Fruit fly (Drosophila melanogaster) whole organism, embryonic: Measurements from ENCODE around the gene CG11436.

Source experiments
- CG10979 ChIP-seq: fragments of 200-800 bp; sonication (Bioruptor generic); optimal IDR thresholded peaks from 2 replicates; lab custom pipeline; 2018; ENCODE audit warnings: missing biosample characterization, mild to moderate bottlenecking, missing genetic modification characterization, moderate library complexity
- CG12659 ChIP-seq: fragments of 200-800 bp; sonication (Bioruptor generic); optimal IDR thresholded peaks from 3 replicates; lab custom pipeline; 2017; ENCODE audit warnings: mild to moderate bottlenecking, missing biosample characterization, missing genetic modification reagents, missing genetic modification characterization
- CG15011 ChIP-seq: fragments of 200-800 bp; sonication (Bioruptor generic); optimal IDR thresholded peaks from 3 replicates; lab custom pipeline; 2018; ENCODE audit warnings: missing biosample characterization, mild to moderate bottlenecking, missing genetic modification characterization
- CG17612 ChIP-seq: fragments of 200-800 bp; sonication (Bioruptor generic); IDR thresholded peaks from 2 replicates; pipeline ENCODE4 v1.3.6; 2022; ENCODE audit warnings: missing biosample characterization, missing genetic modification characterization
- CG30431 ChIP-seq: fragments of 200-800 bp; sonication (Bioruptor generic); optimal IDR thresholded peaks from 2 replicates; lab custom pipeline; 2017; ENCODE audit warnings: missing biosample characterization, missing genetic modification characterization
- CG31441 ChIP-seq: fragments of 200-800 bp; sonication (Bioruptor generic); IDR thresholded peaks from 2 replicates; pipeline ENCODE4 v1.3.6; 2022; ENCODE audit warnings: missing biosample characterization, missing genetic modification characterization
- CG32772 ChIP-seq: fragments of 200-800 bp; sonication (Bioruptor generic); IDR thresholded peaks from 2 replicates; pipeline ENCODE4 v1.3.6; 2022; ENCODE audit warnings: missing biosample characterization, missing genetic modification characterization
- CG6683 ChIP-seq: fragments of 200-800 bp; sonication (Bioruptor generic); optimal IDR thresholded peaks from 2 replicates; lab custom pipeline; 2017; ENCODE audit warnings: missing biosample characterization, mild to moderate bottlenecking, missing genetic modification characterization, missing genetic modification reagents
- CG8290 ChIP-seq, 3 experiments: fragments of 200-800 bp; sonication (Bioruptor generic); optimal IDR thresholded peaks; 2 replicates each; lab custom pipeline; 2016 to 2019; ENCODE audit warnings: missing biosample characterization in 3 of 3, missing genetic modification characterization in 3 of 3, mild to moderate bottlenecking in 2 of 3, moderate library complexity in 1 of 3
- CG9609 ChIP-seq: fragments of 200-800 bp; sonication (Bioruptor generic); optimal IDR thresholded peaks from 3 replicates; lab custom pipeline; 2016; ENCODE audit warnings: missing biosample characterization, missing genetic modification characterization
- CG9817 ChIP-seq: fragments of 200-800 bp; sonication (Bioruptor generic); optimal IDR thresholded peaks from 2 replicates; lab custom pipeline; 2018; ENCODE audit warnings: missing biosample characterization, mild to moderate bottlenecking, missing genetic modification characterization, moderate library complexity
- CG9932 ChIP-seq: fragments of 200-800 bp; sonication (Bioruptor generic); IDR thresholded peaks from 2 replicates; pipeline ENCODE4 v1.3.6; 2022; ENCODE audit warnings: missing biosample characterization, missing genetic modification characterization
- CHES-1-like ChIP-seq: fragments of 200-800 bp; sonication (Bioruptor generic); optimal IDR thresholded peaks from 2 replicates; lab custom pipeline; 2016; ENCODE audit warnings: missing biosample characterization, missing genetic modification characterization
- Dp ChIP-seq: fragments of 200-800 bp; sonication (Bioruptor generic); optimal IDR thresholded peaks from 2 replicates; lab custom pipeline; 2018; ENCODE audit warnings: missing biosample characterization, mild to moderate bottlenecking, missing genetic modification characterization, moderate library complexity
- E2f2 ChIP-seq: fragments of 200-800 bp; sonication (Bioruptor generic); IDR thresholded peaks from 2 replicates; pipeline ENCODE4 v1.3.6; 2022; ENCODE audit warnings: missing biosample characterization, missing genetic modification characterization
- H2.0 ChIP-seq: fragments of 200-800 bp; sonication (Bioruptor generic); IDR thresholded peaks from 2 replicates; pipeline ENCODE4 v1.3.6; 2022; ENCODE audit warnings: missing biosample characterization, missing genetic modification characterization
- HLH54F ChIP-seq: fragments of 200-800 bp; sonication (Bioruptor generic); optimal IDR thresholded peaks from 3 replicates; lab custom pipeline; 2016; ENCODE audit warnings: missing biosample characterization, missing genetic modification characterization
- Hr51 ChIP-seq, 2 experiments: fragments of 200-800 bp; sonication (Bioruptor generic); optimal IDR thresholded peaks; 2 replicates in 1 of 2; 3 replicates in 1 of 2; lab custom pipeline; 2016 to 2018; ENCODE audit warnings: missing biosample characterization in 2 of 2, missing genetic modification characterization in 2 of 2, mild to moderate bottlenecking in 1 of 2, moderate library complexity in 1 of 2
- Hr78 ChIP-seq, 2 experiments: fragments of 200-800 bp in 1 of 2; fragments of >200 bp in 1 of 2; sonication (Bioruptor generic) in 1 of 2; optimal IDR thresholded peaks; 2 replicates each; lab custom pipeline; 2017 to 2019; ENCODE audit warnings: missing biosample characterization in 2 of 2, missing genetic modification characterization in 2 of 2, mild to moderate bottlenecking in 1 of 2, moderate library complexity in 1 of 2
- Mrtf ChIP-seq: fragments of 200-800 bp; sonication (Bioruptor generic); IDR thresholded peaks from 3 replicates; pipeline ENCODE4 v1.3.6; 2022; ENCODE audit warnings: missing biosample characterization, missing genetic modification characterization
- NC2α ChIP-seq: fragments of 200-800 bp; sonication (Bioruptor generic); optimal IDR thresholded peaks from 2 replicates; lab custom pipeline; 2016; ENCODE audit warnings: missing biosample characterization, missing genetic modification characterization
- Rx ChIP-seq: fragments of 200-800 bp; sonication (Bioruptor generic); IDR thresholded peaks from 2 replicates; pipeline ENCODE4 v1.3.6; 2022; ENCODE audit warnings: missing biosample characterization, missing genetic modification characterization
- TFAM ChIP-seq: fragments of 200-800 bp; sonication (Bioruptor generic); optimal IDR thresholded peaks from 2 replicates; lab custom pipeline; 2017; ENCODE audit warnings: missing biosample characterization, missing genetic modification characterization, inconsistent platforms
- Tbp ChIP-seq: fragments of >200 bp; optimal IDR thresholded peaks from 2 replicates; lab custom pipeline; 2018; ENCODE audit warnings: missing biosample characterization, missing genetic modification characterization
- Xbp1 ChIP-seq: fragments of 200-800 bp; sonication (Bioruptor generic); optimal IDR thresholded peaks from 3 replicates; lab custom pipeline; 2016; ENCODE audit warnings: missing biosample characterization, mild to moderate bottlenecking, missing genetic modification characterization
- amos ChIP-seq: fragments of 200-800 bp; sonication (Bioruptor generic); IDR thresholded peaks from 2 replicates; pipeline ENCODE4 v1.3.6; 2022; ENCODE audit warnings: missing biosample characterization, missing genetic modification characterization; ENCODE audit not compliant: partially characterized antibody
- ash1 ChIP-seq: fragments of 200-800 bp; sonication (Bioruptor generic); optimal IDR thresholded peaks from 2 replicates; lab custom pipeline; 2018; ENCODE audit warnings: missing biosample characterization, mild to moderate bottlenecking, missing genetic modification characterization
- bbx ChIP-seq: fragments of 200-800 bp; sonication (Bioruptor generic); IDR thresholded peaks from 2 replicates; pipeline ENCODE4 v1.3.6; 2022; ENCODE audit warnings: missing biosample characterization, missing genetic modification characterization; ENCODE audit not compliant: partially characterized antibody
- crp ChIP-seq, 2 experiments: fragments of 200-800 bp; sonication (Bioruptor generic); optimal IDR thresholded peaks; 2 replicates in 1 of 2; 3 replicates in 1 of 2; lab custom pipeline; 2017; ENCODE audit warnings: missing biosample characterization in 2 of 2, missing genetic modification characterization in 2 of 2, mild to moderate bottlenecking in 1 of 2, moderate library complexity in 1 of 2
- dati ChIP-seq: fragments of 200-800 bp; sonication (Bioruptor generic); IDR thresholded peaks from 2 replicates; pipeline ENCODE4 v1.3.6; 2022; ENCODE audit warnings: missing biosample characterization, missing genetic modification characterization
- dmrt11E ChIP-seq: fragments of 200-800 bp; sonication (Bioruptor generic); optimal IDR thresholded peaks from 3 replicates; lab custom pipeline; 2018; ENCODE audit warnings: missing biosample characterization, mild to moderate bottlenecking, missing genetic modification characterization, moderate library complexity
- eyg ChIP-seq: fragments of 200-800 bp; sonication (Bioruptor generic); optimal IDR thresholded peaks from 3 replicates; lab custom pipeline; 2016; ENCODE audit warnings: missing biosample characterization, missing genetic modification characterization
- fd3F ChIP-seq: fragments of 200-800 bp; sonication (Bioruptor generic); optimal IDR thresholded peaks from 2 replicates; lab custom pipeline; 2018; ENCODE audit warnings: missing biosample characterization, mild to moderate bottlenecking, missing genetic modification characterization, moderate library complexity
- hth ChIP-seq: fragments of >200 bp; optimal IDR thresholded peaks from 2 replicates; lab custom pipeline; 2017; ENCODE audit warnings: inconsistent platforms
- jumu ChIP-seq: fragments of 200-800 bp; sonication (Bioruptor generic); optimal IDR thresholded peaks from 3 replicates; lab custom pipeline; 2016; ENCODE audit warnings: missing biosample characterization, missing genetic modification characterization
- kah ChIP-seq: fragments of 200-800 bp; sonication (Bioruptor generic); optimal IDR thresholded peaks from 2 replicates; lab custom pipeline; 2018; ENCODE audit warnings: missing biosample characterization, mild to moderate bottlenecking, missing genetic modification characterization
- kni ChIP-seq: fragments of 200-800 bp; sonication (Bioruptor generic); optimal IDR thresholded peaks from 3 replicates; lab custom pipeline; 2017; ENCODE audit warnings: mild to moderate bottlenecking, missing biosample characterization, missing genetic modification reagents, missing genetic modification characterization
- nmo ChIP-seq: fragments of 200-800 bp; sonication (Bioruptor generic); optimal IDR thresholded peaks from 2 replicates; lab custom pipeline; 2018; ENCODE audit warnings: missing biosample characterization, mild to moderate bottlenecking, missing genetic modification characterization, moderate library complexity
- pfk ChIP-seq: fragments of 200-800 bp; sonication (Bioruptor generic); optimal IDR thresholded peaks from 2 replicates; lab custom pipeline; 2018; ENCODE audit warnings: missing biosample characterization, mild to moderate bottlenecking, missing genetic modification characterization, moderate library complexity
- repo ChIP-seq: fragments of 200-800 bp; sonication (Bioruptor generic); optimal IDR thresholded peaks from 2 replicates; lab custom pipeline; 2016; ENCODE audit warnings: missing biosample characterization, missing genetic modification characterization
- ro ChIP-seq: fragments of 200-800 bp; sonication (Bioruptor generic); IDR thresholded peaks from 2 replicates; pipeline ENCODE4 v1.3.6; 2022; ENCODE audit warnings: missing biosample characterization, missing genetic modification characterization
- shn ChIP-seq: fragments of 200-800 bp; sonication (Bioruptor generic); optimal IDR thresholded peaks from 3 replicates; lab custom pipeline; 2016; ENCODE audit warnings: missing biosample characterization, missing genetic modification characterization
- so ChIP-seq: fragments of 200-800 bp; sonication (Bioruptor generic); IDR thresholded peaks from 3 replicates; pipeline ENCODE4 v1.3.6; 2022; ENCODE audit warnings: missing biosample characterization, missing genetic modification characterization
- ssp ChIP-seq: fragments of 200-800 bp; sonication (Bioruptor generic); IDR thresholded peaks from 2 replicates; pipeline ENCODE4 v1.3.6; 2022; ENCODE audit warnings: missing biosample characterization, missing genetic modification characterization
- tgo ChIP-seq: fragments of 200-800 bp; sonication (Bioruptor generic); IDR thresholded peaks from 3 replicates; pipeline ENCODE4 v1.3.6; 2022; ENCODE audit warnings: missing biosample characterization, missing genetic modification characterization
- unc-4 ChIP-seq: fragments of 200-800 bp; sonication (Bioruptor generic); IDR thresholded peaks from 2 replicates; pipeline ENCODE4 v1.3.6; 2022; ENCODE audit warnings: missing biosample characterization, missing genetic modification characterization; ENCODE audit not compliant: partially characterized antibody
- usp ChIP-seq: fragments of >200 bp; optimal IDR thresholded peaks from 2 replicates; lab custom pipeline; 2017; ENCODE audit warnings: missing biosample characterization, missing genetic modification characterization
- wek ChIP-seq: fragments of 200-800 bp; sonication (Bioruptor generic); optimal IDR thresholded peaks from 3 replicates; lab custom pipeline; 2018; ENCODE audit warnings: missing biosample characterization, mild to moderate bottlenecking, missing genetic modification characterization, moderate library complexity

Gene CG11436

DNA sequence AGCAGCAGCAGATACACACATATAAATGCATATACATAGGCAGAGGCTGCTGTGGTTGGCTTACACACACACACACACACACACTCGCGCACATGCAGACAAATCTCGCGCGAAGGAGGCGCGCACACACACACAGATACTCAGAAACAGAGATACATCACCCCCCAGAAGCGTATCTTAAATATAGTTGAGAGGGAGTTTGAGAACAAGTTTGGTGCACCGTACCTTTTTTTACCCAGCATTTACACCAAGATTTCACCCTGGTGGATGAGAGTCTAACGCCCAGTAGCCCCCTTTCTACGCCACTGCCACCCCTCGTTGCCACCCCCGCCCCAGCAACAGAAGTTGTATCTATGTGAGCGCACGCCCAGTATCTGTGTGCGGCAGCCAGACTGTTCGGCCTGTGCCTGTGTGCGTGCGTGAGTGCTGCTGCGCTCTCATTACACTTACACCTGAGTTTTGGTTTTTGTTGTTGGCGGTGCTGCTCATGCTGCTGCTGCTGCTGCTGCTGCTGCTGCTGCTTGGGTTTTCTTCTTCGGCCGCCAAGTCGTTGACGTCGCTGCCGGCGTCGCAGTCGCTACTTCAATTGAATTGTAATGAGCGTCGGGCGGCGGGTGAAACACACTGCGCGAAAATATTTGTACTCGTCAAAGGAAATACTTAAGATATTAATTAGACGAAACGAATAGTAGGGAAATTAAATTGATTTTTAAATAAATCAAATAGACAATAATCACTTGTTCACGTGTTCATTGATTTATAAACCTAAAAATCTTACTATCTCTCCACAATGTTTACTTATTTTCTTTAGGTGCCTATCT is 38.5 kb upstream of the CG11436 start (continued):
- TF ChIP-seq ro (GFP tag; lab: Robert Waterston, UW) (peak; percentile 84), CG31441 (GFP tag; lab: Robert Waterston, UW) (peak; percentile 60), Hr51 (GFP tag; optimal IDR thresholded peaks at IDR 0.05; lab: Kevin White, UChicago) (peak in 1 of 2 experiments; percentile 64), repo (GFP tag; lab: Kevin White, UChicago) (no peak), Tbp (GFP tag; lab: Kevin White, UChicago) (no peak), usp (GFP tag; lab: Kevin White, UChicago) (no peak), CG10979 (tag; lab: Kevin White, UChicago) (peak; percentile 79), CG9817 (tag; lab: Kevin White, UChicago) (peak; percentile 69), CG9932 (GFP tag; lab: Robert Waterston, UW) (peak; percentile 81), Xbp1 (GFP tag; lab: Kevin White, UChicago) (peak; percentile 85), bbx (no peak), CG32772 (peak; percentile 93), shn (GFP tag; lab: Kevin White, UChicago) (peak; percentile 48), H2.0 (GFP tag; lab: Robert Waterston, UW) (peak; percentile 95), HLH54F (GFP tag; lab: Kevin White, UChicago) (peak; percentile 12), amos (GFP tag; lab: Robert Waterston, UW) (no peak), unc-4 (GFP tag; lab: Robert Waterston, UW) (no peak), Hr78 (GFP tag; optimal IDR thresholded peaks at IDR 0.05; lab: Kevin White, UChicago) (no peak), CG6683 (GFP tag; lab: Kevin White, UChicago) (peak; percentile 46), CHES-1-like (GFP tag; lab: Kevin White, UChicago) (peak; percentile 36), crp (GFP tag; optimal IDR thresholded peaks at IDR 0.05; lab: Kevin White, UChicago) (peak in 1 of 2 experiments; percentile 49), CG12659 (peak; percentile 77), CG15011 (GFP tag; lab: Kevin White, UChicago) (peak; percentile 50), TFAM (no peak), wek (peak; percentile 23), Rx (GFP tag; lab: Robert Waterston, UW) (peak; percentile 92), CG8290 (GFP tag; optimal IDR thresholded peaks at IDR 0.05; lab: Kevin White, UChicago) (peak; percentile 14), CG8290 (tag; optimal IDR thresholded peaks at IDR 0.05; lab: Kevin White, UChicago) (peak in 1 of 2 experiments; percentile 96), CG30431 (GFP tag; lab: Kevin White, UChicago) (peak; percentile 92), pfk (no peak), nmo (GFP tag; lab: Kevin White, UChicago) (peak; percentile 80), tgo (GFP tag; lab: Robert Waterston, UW) (peak; percentile 91), dati (GFP tag; lab: Robert Waterston, UW) (peak; percentile 82), Dp (GFP tag; lab: Kevin White, UChicago) (no peak), CG9609 (GFP tag; lab: Kevin White, UChicago) (peak; percentile 63), eyg (GFP tag; lab: Kevin White, UChicago) (no peak), dmrt11E (peak; percentile 89), ssp (peak; percentile 83), hth (lab: Kevin White, UChicago) (no peak), E2f2 (GFP tag; lab: Robert Waterston, UW) (peak; percentile 64), Mrtf (GFP tag; lab: Robert Waterston, UW) (peak; percentile 87), kah (GFP tag; lab: Kevin White, UChicago) (no peak), so (GFP tag; lab: Robert Waterston, UW) (peak; percentile 85), ash1 (peak; percentile 6), kni (GFP tag; lab: Kevin White, UChicago) (peak; percentile 4), fd3F (GFP tag; lab: Kevin White, UChicago) (peak; percentile 49), NC2α (GFP tag; lab: Kevin White, UChicago) (no peak), CG17612 (GFP tag; lab: Robert Waterston, UW) (peak; percentile 76), jumu (GFP tag; lab: Kevin White, UChicago) (peak; percentile 67)
